Fruit fly (Drosophila melanogaster) whole organism, embryonic: ENCODE data around the gene RpS28a.

Experiments
- Asciz ChIP-seq: fragments of 200-800 bp; sonication (Bioruptor generic); optimal IDR thresholded peaks from 2 replicates; lab custom pipeline; 2017; ENCODE audit warnings: missing biosample characterization, mild to moderate bottlenecking, missing genetic modification characterization, missing genetic modification reagents
- Atf-2 ChIP-seq: fragments of 200-800 bp; sonication (Bioruptor generic); optimal IDR thresholded peaks from 2 replicates; lab custom pipeline; 2016; ENCODE audit warnings: missing biosample characterization, missing genetic modification characterization
- CG10209 ChIP-seq: fragments of 200-800 bp; sonication (Bioruptor generic); optimal IDR thresholded peaks from 3 replicates; lab custom pipeline; 2017; ENCODE audit warnings: missing biosample characterization, mild to moderate bottlenecking, missing genetic modification characterization, missing genetic modification reagents
- CG10431 ChIP-seq: fragments of 200-800 bp; sonication (Bioruptor generic); optimal IDR thresholded peaks from 3 replicates; lab custom pipeline; 2018; ENCODE audit warnings: missing biosample characterization, mild to moderate bottlenecking, missing genetic modification characterization
- CG11456 ChIP-seq: fragments of 200-800 bp; sonication (Bioruptor generic); IDR thresholded peaks from 3 replicates; pipeline ENCODE4 v1.3.6; 2022; ENCODE audit warnings: missing biosample characterization, missing genetic modification characterization
- CG11695 ChIP-seq: fragments of 200-800 bp; sonication (Bioruptor generic); IDR thresholded peaks from 3 replicates; pipeline ENCODE4 v1.3.6; 2022; ENCODE audit warnings: missing biosample characterization, missing genetic modification characterization
- CG12769 ChIP-seq: fragments of 200-800 bp; sonication (Bioruptor generic); optimal IDR thresholded peaks from 2 replicates; lab custom pipeline; 2019; ENCODE audit warnings: missing biosample characterization, mild to moderate bottlenecking, missing genetic modification characterization, moderate library complexity
- CG13424 ChIP-seq: fragments of 200-800 bp; sonication (Bioruptor generic); optimal IDR thresholded peaks from 2 replicates; lab custom pipeline; 2019; ENCODE audit warnings: missing biosample characterization, mild to moderate bottlenecking, missing genetic modification characterization, moderate library complexity
- CG14441 ChIP-seq: fragments of 200-800 bp; sonication (Bioruptor generic); IDR thresholded peaks from 2 replicates; pipeline ENCODE4 v1.3.6; 2022; ENCODE audit warnings: missing biosample characterization, missing genetic modification characterization
- CG14667 ChIP-seq: fragments of 200-800 bp; sonication (Bioruptor generic); IDR thresholded peaks from 2 replicates; pipeline ENCODE4 v1.3.6; 2022; ENCODE audit warnings: missing biosample characterization, missing genetic modification characterization
- CG15269 ChIP-seq: fragments of 200-800 bp; sonication (Bioruptor generic); optimal IDR thresholded peaks from 2 replicates; lab custom pipeline; 2018; ENCODE audit warnings: missing biosample characterization, mild to moderate bottlenecking, missing genetic modification characterization, moderate library complexity
- CG1603 ChIP-seq: fragments of 200-800 bp; sonication (Bioruptor generic); optimal IDR thresholded peaks from 2 replicates; lab custom pipeline; 2019; ENCODE audit warnings: missing biosample characterization, mild to moderate bottlenecking, missing genetic modification characterization, moderate library complexity
- CG17385 ChIP-seq: fragments of 200-800 bp; sonication (Bioruptor generic); optimal IDR thresholded peaks from 3 replicates; lab custom pipeline; 2018; ENCODE audit warnings: missing biosample characterization, mild to moderate bottlenecking, missing genetic modification characterization
- CG31365 ChIP-seq: fragments of 200-800 bp; sonication (Bioruptor generic); optimal IDR thresholded peaks from 2 replicates; lab custom pipeline; 2018; ENCODE audit warnings: missing biosample characterization, mild to moderate bottlenecking, missing genetic modification characterization
- CG32532 ChIP-seq: fragments of 200-800 bp; sonication (Bioruptor generic); IDR thresholded peaks from 2 replicates; pipeline ENCODE4 v1.3.6; 2022; ENCODE audit warnings: missing biosample characterization, missing genetic modification characterization
- CG34422 ChIP-seq: fragments of 200-800 bp; sonication (Bioruptor generic); IDR thresholded peaks from 3 replicates; pipeline ENCODE4 v1.3.6; 2022; ENCODE audit warnings: missing biosample characterization, missing genetic modification characterization
- CG4617 ChIP-seq: fragments of 200-800 bp; sonication (Bioruptor generic); optimal IDR thresholded peaks from 3 replicates; lab custom pipeline; 2016; ENCODE audit warnings: missing biosample characterization, missing genetic modification characterization, borderline replicate concordance
- D19B ChIP-seq: fragments of 200-800 bp; sonication (Bioruptor generic); optimal IDR thresholded peaks from 2 replicates; lab custom pipeline; 2017; ENCODE audit warnings: missing biosample characterization, mild to moderate bottlenecking, missing genetic modification characterization
- Dp ChIP-seq: fragments of 200-800 bp; sonication (Bioruptor generic); optimal IDR thresholded peaks from 2 replicates; lab custom pipeline; 2018; ENCODE audit warnings: missing biosample characterization, mild to moderate bottlenecking, missing genetic modification characterization, moderate library complexity
- Dref ChIP-seq: fragments of 200-800 bp; sonication (Bioruptor generic); IDR thresholded peaks from 2 replicates; pipeline ENCODE4 v1.3.6; 2022; ENCODE audit warnings: missing biosample characterization, missing genetic modification characterization
- Drgx ChIP-seq: fragments of 200-800 bp; sonication (Bioruptor generic); IDR thresholded peaks from 2 replicates; pipeline ENCODE4 v1.3.6; 2022; ENCODE audit warnings: missing biosample characterization, missing genetic modification characterization
- Ets65A ChIP-seq: fragments of 200-800 bp; sonication (Bioruptor generic); peaks from one replicate; lab custom pipeline; 2016; ENCODE audit warnings: missing biosample characterization, missing genetic modification characterization
- Fer2 ChIP-seq: fragments of 200-800 bp; sonication (Bioruptor generic); optimal IDR thresholded peaks from 2 replicates; lab custom pipeline; 2018; ENCODE audit warnings: missing biosample characterization, mild to moderate bottlenecking, missing genetic modification characterization, moderate library complexity
- Fer3 ChIP-seq: fragments of 200-800 bp; sonication (Bioruptor generic); optimal IDR thresholded peaks from 2 replicates; lab custom pipeline; 2018; ENCODE audit warnings: missing biosample characterization, mild to moderate bottlenecking, missing genetic modification characterization, moderate library complexity
- Hr51 ChIP-seq, 2 experiments: fragments of 200-800 bp; sonication (Bioruptor generic); optimal IDR thresholded peaks; 2 replicates in 1 of 2; 3 replicates in 1 of 2; lab custom pipeline; 2016 to 2018; ENCODE audit warnings: missing biosample characterization in 2 of 2, missing genetic modification characterization in 2 of 2, mild to moderate bottlenecking in 1 of 2, moderate library complexity in 1 of 2
- Oli ChIP-seq: fragments of 200-800 bp; sonication (Bioruptor generic); optimal IDR thresholded peaks from 2 replicates; lab custom pipeline; 2018; ENCODE audit warnings: missing biosample characterization, mild to moderate bottlenecking, missing genetic modification characterization, moderate library complexity
- Ptx1 ChIP-seq: fragments of 200-800 bp; sonication (Bioruptor generic); IDR thresholded peaks from 2 replicates; pipeline ENCODE4 v1.3.6; 2022; ENCODE audit warnings: missing biosample characterization, missing genetic modification characterization
- Sox102F ChIP-seq: fragments of 200-800 bp; sonication (Bioruptor generic); optimal IDR thresholded peaks from 2 replicates; lab custom pipeline; 2018; ENCODE audit warnings: missing biosample characterization, mild to moderate bottlenecking, missing genetic modification characterization, moderate library complexity
- Spps ChIP-seq: fragments of 200-800 bp; sonication (Bioruptor generic); optimal IDR thresholded peaks from 2 replicates; lab custom pipeline; 2018; ENCODE audit warnings: missing biosample characterization, mild to moderate bottlenecking, missing genetic modification characterization
- bowl ChIP-seq: fragments of 200-800 bp; sonication (Bioruptor generic); IDR thresholded peaks from 2 replicates; pipeline ENCODE4 v1.3.6; 2022; ENCODE audit warnings: missing biosample characterization, missing genetic modification characterization
- chm ChIP-seq: fragments of 200-800 bp; sonication (Bioruptor generic); IDR thresholded peaks from 2 replicates; pipeline ENCODE4 v1.3.6; 2022; ENCODE audit warnings: missing biosample characterization, missing genetic modification characterization
- ci ChIP-seq: fragments of 200-800 bp; sonication (Bioruptor generic); IDR thresholded peaks from 3 replicates; pipeline ENCODE4 v1.3.6; 2022; ENCODE audit warnings: missing biosample characterization, missing genetic modification characterization
- crc ChIP-seq: fragments of 200-800 bp; sonication (Bioruptor generic); optimal IDR thresholded peaks from 2 replicates; lab custom pipeline; 2016; ENCODE audit warnings: missing biosample characterization, missing genetic modification characterization
- cwo ChIP-seq: fragments of 200-800 bp; sonication (Bioruptor generic); optimal IDR thresholded peaks from 3 replicates; lab custom pipeline; 2017; ENCODE audit warnings: missing biosample characterization, missing genetic modification characterization, mild to moderate bottlenecking, moderate library complexity, missing genetic modification reagents
- dan ChIP-seq: fragments of 200-800 bp; sonication (Bioruptor generic); IDR thresholded peaks from 2 replicates; pipeline ENCODE4 v1.3.6; 2022; ENCODE audit warnings: missing biosample characterization, missing genetic modification characterization
- dpn ChIP-seq, 2 experiments: fragments of 200-800 bp; sonication (Bioruptor generic); optimal IDR thresholded peaks; 3 replicates each; lab custom pipeline; 2016; ENCODE audit warnings: missing biosample characterization in 2 of 2, missing genetic modification characterization in 2 of 2
- dysf ChIP-seq: fragments of 200-800 bp; sonication (Bioruptor generic); IDR thresholded peaks from 3 replicates; pipeline ENCODE4 v1.3.6; 2022; ENCODE audit warnings: missing biosample characterization, missing genetic modification characterization
- hkb ChIP-seq, 2 experiments: fragments of 200-800 bp in 1 of 2; fragments of >200 bp in 1 of 2; sonication (Bioruptor generic) in 1 of 2; IDR thresholded peaks in 1 of 2; optimal IDR thresholded peaks in 1 of 2; 2 replicates each; pipeline versions ENCODE4 v1.3.6 to Lab custom; 2017 to 2022; ENCODE audit warnings: missing biosample characterization in 1 of 2, missing genetic modification characterization in 1 of 2
- lov ChIP-seq, 2 experiments: fragments of 200-800 bp in 1 of 2; fragments of >200 bp in 1 of 2; sonication (Bioruptor generic) in 1 of 2; IDR thresholded peaks in 1 of 2; optimal IDR thresholded peaks in 1 of 2; 2 replicates in 1 of 2; 3 replicates in 1 of 2; pipeline versions ENCODE4 v1.3.6 to Lab custom; 2017 to 2022; ENCODE audit warnings: missing biosample characterization in 1 of 2, missing genetic modification characterization in 1 of 2
- pan ChIP-seq, 4 experiments: fragments of >200 bp in 3 of 4; fragments of 200-800 bp in 1 of 4; sonication (Bioruptor generic) in 1 of 4; optimal IDR thresholded peaks in 3 of 4; IDR thresholded peaks in 1 of 4; 2 replicates each; pipeline versions ENCODE4 v1.3.6 to Lab custom; 2017 to 2022; ENCODE audit warnings: missing biosample characterization in 2 of 4, missing genetic modification characterization in 2 of 4, mixed read lengths in 1 of 4
- prd ChIP-seq, 3 experiments: fragments of >200 bp in 2 of 3; fragments of 200-800 bp in 1 of 3; sonication (Bioruptor generic) in 1 of 3; optimal IDR thresholded peaks in 2 of 3; IDR thresholded peaks in 1 of 3; 2 replicates in 2 of 3; 3 replicates in 1 of 3; pipeline versions ENCODE4 v1.3.6 to Lab custom; 2017 to 2022; ENCODE audit warnings: missing biosample characterization in 1 of 3, missing genetic modification characterization in 1 of 3
- sens ChIP-seq: fragments of 200-800 bp; sonication (Bioruptor generic); peaks from one replicate; lab custom pipeline; 2016; ENCODE audit warnings: missing biosample characterization, missing genetic modification characterization
- seq ChIP-seq: fragments of 200-800 bp; sonication (Bioruptor generic); IDR thresholded peaks from 2 replicates; pipeline ENCODE4 v1.3.6; 2022; ENCODE audit warnings: missing biosample characterization, missing genetic modification characterization
- slbo ChIP-seq: fragments of 200-800 bp; sonication (Bioruptor generic); IDR thresholded peaks from 2 replicates; pipeline ENCODE4 v1.3.6; 2022; ENCODE audit warnings: missing biosample characterization, missing genetic modification characterization
- sob ChIP-seq: fragments of 200-800 bp; sonication (Bioruptor generic); IDR thresholded peaks from 2 replicates; pipeline ENCODE4 v1.3.6; 2022; ENCODE audit warnings: missing biosample characterization, missing genetic modification characterization
- ttk ChIP-seq: fragments of 200-800 bp; sonication (Bioruptor generic); IDR thresholded peaks from 2 replicates; pipeline ENCODE4 v2.1.2; 2022; ENCODE audit warnings: missing biosample characterization, missing genetic modification characterization

Gene RpS28a

DNA sequence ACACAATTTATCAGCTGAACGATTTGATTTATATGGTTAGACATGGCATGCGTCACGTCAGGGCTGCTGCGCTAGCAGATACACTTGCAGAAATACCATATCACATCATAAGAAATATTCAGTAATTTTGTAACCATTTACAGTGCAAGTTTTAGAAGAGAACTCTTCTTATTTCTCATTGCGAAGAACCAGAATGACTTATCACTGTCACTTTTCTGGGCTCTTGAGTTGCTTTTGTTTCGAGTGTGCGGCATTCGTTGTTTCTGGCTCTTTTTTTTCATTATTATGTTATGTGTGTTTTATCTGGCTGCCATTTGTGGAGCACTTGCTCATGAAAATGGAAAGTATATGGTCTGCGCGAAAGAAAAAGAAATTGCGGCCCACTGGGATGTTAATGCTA is 40.4 kb downstream of the RpS28a start (continued):
- TF ChIP-seq Oli (tag; lab: Kevin White, UChicago): peak; percentile 5
- TF ChIP-seq bowl (GFP tag; lab: Robert Waterston, UW): no peak
- TF ChIP-seq crc (GFP tag; lab: Kevin White, UChicago): no peak
- TF ChIP-seq Drgx (GFP tag; lab: Robert Waterston, UW): peak; percentile 77
- no peak for TF ChIP-seq dan (GFP tag; lab: Robert Waterston, UW)
- peak; percentile 5 for TF ChIP-seq CG17385 (GFP tag; lab: Kevin White, UChicago)
- peak in 1 of 2 experiments; percentile 16 for TF ChIP-seq Hr51 (GFP tag; optimal IDR thresholded peaks at IDR 0.05; lab: Kevin White, UChicago)
- TF ChIP-seq dysf (GFP tag; lab: Robert Waterston, UW): peak; percentile 60
- TF ChIP-seq CG11695: 0 out of 3 replicates have a peak, but pooled peaks have one; percentile 13
- no peak for TF ChIP-seq CG10431 (GFP tag; lab: Kevin White, UChicago)
- 0 out of 2 replicates have a peak, but pooled peaks have one; percentile 24 for TF ChIP-seq seq (GFP tag; lab: Robert Waterston, UW)
- no peak for TF ChIP-seq Fer3 (tag; lab: Kevin White, UChicago)
- peak; percentile 39 for TF ChIP-seq CG14667 (GFP tag; lab: Robert Waterston, UW)
- no peak for TF ChIP-seq CG34422
- peak; percentile 0 for TF ChIP-seq CG1603 (tag; lab: Kevin White, UChicago)
- TF ChIP-seq Atf-2 (GFP tag; lab: Kevin White, UChicago): no peak
- TF ChIP-seq ci (GFP tag; lab: Robert Waterston, UW): peak; percentile 51; the same call in 1 of the 3 replicates
- no peak for TF ChIP-seq lov (optimal IDR thresholded peaks at IDR 0.05; lab: Kevin White, UChicago)
- 0 out of 3 replicates have a peak, but pooled peaks have one; percentile 43 for TF ChIP-seq lov (GFP tag; IDR thresholded peaks at IDR 0.05; lab: Robert Waterston, UW)
- peak; percentile 7 for TF ChIP-seq Ets65A (GFP tag; lab: Kevin White, UChicago)
- TF ChIP-seq Spps (tag; lab: Kevin White, UChicago): no peak
- no peak for TF ChIP-seq D19B
- 0 out of 2 replicates have a peak, but pooled peaks have one; percentile 7 for TF ChIP-seq ttk (GFP tag; lab: Robert Waterston, UW)
- TF ChIP-seq CG15269 (tag; lab: Kevin White, UChicago): peak; percentile 6
- TF ChIP-seq prd (optimal IDR thresholded peaks at IDR 0.05; lab: Kevin White, UChicago): no peak
- TF ChIP-seq prd (GFP tag; IDR thresholded peaks at IDR 0.05; lab: Robert Waterston, UW): peak; percentile 25; the same call in 1 of the 3 replicates
- no peak for TF ChIP-seq Asciz
- TF ChIP-seq chm (GFP tag; lab: Robert Waterston, UW): no peak
- no peak for TF ChIP-seq pan (optimal IDR thresholded peaks at IDR 0.05; lab: Kevin White, UChicago)
- TF ChIP-seq pan (GFP tag; optimal IDR thresholded peaks at IDR 0.05 in 1 of 2, IDR thresholded peaks at IDR 0.05 in 1 of 2): peak in 1 of 2 experiments; percentile 20
- peak; percentile 22; the same call in 1 of the 2 replicates for TF ChIP-seq Ptx1 (GFP tag; lab: Robert Waterston, UW)
- TF ChIP-seq Dp (GFP tag; lab: Kevin White, UChicago): no peak
- TF ChIP-seq slbo: 0 out of 2 replicates have a peak, but pooled peaks have one; percentile 8
- 0 out of 3 replicates have a peak, but pooled peaks have one; percentile 30 for TF ChIP-seq CG11456 (GFP tag; lab: Robert Waterston, UW)
- no peak for TF ChIP-seq sob (GFP tag; lab: Robert Waterston, UW)
- TF ChIP-seq CG14441 (GFP tag; lab: Robert Waterston, UW): 0 out of 2 replicates have a peak, but pooled peaks have one; percentile 38

DNA sequence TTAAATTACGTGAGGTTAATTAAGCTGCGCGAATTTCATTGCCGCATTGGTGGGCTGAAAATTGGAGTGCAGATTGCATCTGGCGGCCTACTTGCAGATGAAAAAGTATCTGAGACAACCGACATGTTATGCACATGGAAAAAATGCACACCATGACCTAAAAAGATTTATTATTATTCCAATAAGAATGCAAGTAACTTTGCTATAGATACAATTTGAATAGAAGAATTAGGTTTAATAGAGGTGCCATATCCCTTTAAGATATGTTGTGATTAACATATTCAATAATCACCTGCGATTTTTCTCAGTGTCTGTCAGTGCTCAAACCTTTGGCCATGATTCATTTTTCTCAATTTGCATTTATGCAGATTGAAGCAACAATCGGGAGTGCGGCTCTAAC is 41.0 kb downstream of the RpS28a start:
- TF ChIP-seq Drgx (GFP tag; lab: Robert Waterston, UW) (peak; percentile 59), Fer2 (no peak), Sox102F (GFP tag; lab: Kevin White, UChicago) (peak; percentile 4), sens (GFP tag; lab: Kevin White, UChicago) (peak; percentile 7)

- TF ChIP-seq hkb (optimal IDR thresholded peaks at IDR 0.05; lab: Kevin White, UChicago) (no peak), hkb (GFP tag; IDR thresholded peaks at IDR 0.05; lab: Robert Waterston, UW) (peak; percentile 59), Dref (GFP tag; lab: Robert Waterston, UW) (no peak), CG13424 (tag; lab: Kevin White, UChicago) (peak; percentile 26), dpn (GFP tag; optimal IDR thresholded peaks at IDR 0.05; lab: Kevin White, UChicago) (peak in 1 of 2 experiments; percentile 22), CG10209 (no peak), cwo (GFP tag; lab: Kevin White, UChicago) (peak; percentile 20), CG4617 (GFP tag; lab: Kevin White, UChicago) (no peak), CG31365 (tag; lab: Kevin White, UChicago) (no peak), ttk (GFP tag; lab: Robert Waterston, UW) (no peak), Drgx (GFP tag; lab: Robert Waterston, UW) (no peak), CG12769 (tag; lab: Kevin White, UChicago) (peak; percentile 68), CG32532 (GFP tag; lab: Robert Waterston, UW) (peak; percentile 26; the same call in 1 of the 2 replicates)
Measured at dm6 chr3R:29978595-29978994, 43.9 kb downstream of the RpS28a start.
